Worm (Caenorhabditis elegans): ENCODE results near the gene gldi-4.

DNA sequence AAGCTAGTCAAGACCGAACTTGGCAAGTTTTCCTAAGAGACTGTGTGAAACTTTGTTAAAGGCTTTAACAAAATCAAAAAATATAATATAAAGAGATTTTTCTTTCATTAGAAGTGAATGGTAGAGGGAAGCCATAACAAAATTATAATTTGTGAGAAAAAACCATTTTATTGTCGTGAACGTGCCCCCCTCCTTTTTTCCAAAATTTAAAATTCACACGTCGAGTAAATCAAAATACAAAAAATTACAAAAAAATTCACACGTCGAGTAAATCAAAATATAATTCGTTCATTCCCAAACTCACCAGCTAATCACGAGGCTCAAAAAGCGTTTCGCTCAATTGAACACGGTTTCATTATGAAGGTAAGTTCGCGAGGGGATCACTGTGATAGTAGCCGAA lies 7.9 kb upstream of the gldi-4 start, which contains the start of gene C25A8.2:
- TF ChIP-seq elt-3 (tag; optimal IDR thresholded peaks at IDR 0.05) (no peak), nhr-11 (tag; optimal IDR thresholded peaks at IDR 0.05) (no peak), pqm-1 (tag; optimal IDR thresholded peaks at IDR 0.05) (no peak), fkh-10 (GFP tag; optimal IDR thresholded peaks at IDR 0.05) (no peak), nhr-47 (tag; optimal IDR thresholded peaks at IDR 0.05) (no peak), tbx-2 (tag; optimal IDR thresholded peaks at IDR 0.05) (no peak), unc-62 (GFP tag; optimal IDR thresholded peaks at IDR 0.05) (no peak)
